Worm (Caenorhabditis elegans) whole organism, L3 larva: ENCODE results near the gene ttr-21.

ENCODE experiments used
- aly-2 ChIP-seq: fragments of 150-350 bp; optimal IDR thresholded peaks from 2 replicates; lab custom pipeline; 2014; ENCODE audit warnings: missing biosample characterization, missing genetic modification characterization
- ama-1 ChIP-seq: fragments of 150-350 bp; optimal IDR thresholded peaks from 2 replicates; lab custom pipeline; 2018
- lin-39 ChIP-seq: fragments of 150-350 bp; optimal IDR thresholded peaks from 2 replicates; lab custom pipeline; 2018; ENCODE audit warnings: missing biosample characterization, missing genetic modification reagents, missing genetic modification characterization
- nhr-43 ChIP-seq: sonication (generic microtip); optimal IDR thresholded peaks from 2 replicates; lab custom pipeline; 2016; ENCODE audit warnings: mild to moderate bottlenecking, missing genetic modification characterization, missing compliant biosample characterization; ENCODE audit not compliant: poor library complexity, severe bottlenecking

DNA sequence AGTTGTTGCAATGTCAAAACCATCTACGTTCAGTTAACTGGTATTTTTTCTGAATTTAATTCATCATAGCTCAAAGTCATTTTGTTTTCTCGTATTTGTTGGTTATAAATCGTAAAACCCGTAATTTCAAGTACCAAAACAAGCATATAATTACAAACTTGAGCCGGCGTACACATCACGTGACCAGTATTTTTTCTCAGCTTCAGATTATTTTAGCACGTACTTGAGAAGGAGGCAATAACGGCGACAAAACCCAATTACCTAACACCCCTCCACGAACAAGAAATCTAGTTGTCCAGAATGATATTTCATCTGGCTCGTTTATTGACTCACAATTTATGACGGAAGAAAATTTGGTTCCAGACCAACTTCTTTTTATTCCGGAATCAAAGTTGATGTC, 4.7 kb upstream of the ttr-21 start, which contains the start of gene srx-135:
- TF ChIP-seq lin-39 (no peak), nhr-43 (tag; lab: Kevin White, UChicago) (no peak), ama-1 (no peak), aly-2 (tag; lab: Kevin White, UChicago) (no peak)
